Worm (Caenorhabditis elegans) whole organism, L4 larva: ENCODE data around the gene F22B5.6.

Experiments
- F44E2.7 ChIP-seq: fragments of 200-800 bp; sonication (Bioruptor generic); IDR thresholded peaks from 2 replicates; pipeline ENCODE4 v2.1.2; 2022; ENCODE audit warnings: missing genetic modification characterization, missing compliant biosample characterization
- ZK337.2 ChIP-seq: fragments of 200-800 bp; sonication (Bioruptor generic); IDR thresholded peaks from 2 replicates; pipeline ENCODE4 v1.3.6; 2022; ENCODE audit warnings: missing genetic modification reagents, missing genetic modification characterization, missing compliant biosample characterization
- aly-2 ChIP-seq: sonication (generic microtip); optimal IDR thresholded peaks from 2 replicates; lab custom pipeline; 2018; ENCODE audit warnings: missing biosample characterization, missing genetic modification characterization
- ama-1 ChIP-seq: fragments of 150-350 bp; optimal IDR thresholded peaks from 2 replicates; lab custom pipeline; 2014; ENCODE audit warnings: inconsistent platforms, mixed read lengths
- ceh-32 ChIP-seq: sonication (generic microtip); optimal IDR thresholded peaks from 2 replicates; lab custom pipeline; 2016; ENCODE audit warnings: mild to moderate bottlenecking, missing genetic modification characterization, missing compliant biosample characterization; ENCODE audit not compliant: poor library complexity
- ceh-44 ChIP-seq: fragments of 200-800 bp; sonication (Bioruptor generic); IDR thresholded peaks from 2 replicates; pipeline ENCODE4 v1.3.6; 2022; ENCODE audit warnings: missing genetic modification reagents, missing genetic modification characterization, missing compliant biosample characterization
- ceh-62 ChIP-seq: sonication (generic microtip); optimal IDR thresholded peaks from 2 replicates; lab custom pipeline; 2017; ENCODE audit warnings: missing biosample characterization, missing genetic modification characterization
- ceh-82 ChIP-seq: sonication (generic microtip); optimal IDR thresholded peaks from 2 replicates; lab custom pipeline; 2017; ENCODE audit warnings: missing biosample characterization, missing genetic modification characterization
- ces-1 ChIP-seq: fragments of 150-350 bp; sonication (generic microtip); optimal IDR thresholded peaks from 4 replicates; lab custom pipeline; 2014; ENCODE audit warnings: missing biosample characterization, missing genetic modification reagents, missing genetic modification characterization
- daf-16 ChIP-seq, 3 experiments: sonication (generic microtip); optimal IDR thresholded peaks; 2 replicates each; lab custom pipeline; 2016 to 2017; ENCODE audit warnings: missing genetic modification characterization in 3 of 3, missing genetic modification reagents in 3 of 3, mild to moderate bottlenecking in 2 of 3, missing compliant biosample characterization in 2 of 3, missing biosample characterization in 1 of 3, moderate library complexity in 1 of 3
- daf-19 ChIP-seq: fragments of 200-800 bp; sonication (Bioruptor generic); conservative IDR thresholded peaks from 2 replicates; pipeline ENCODE4 v1.3.6; 2022; ENCODE audit warnings: missing genetic modification characterization, missing compliant biosample characterization
- dmd-6 ChIP-seq: fragments of 200-800 bp; sonication (Bioruptor generic); IDR thresholded peaks from 2 replicates; pipeline ENCODE4 v1.3.6; 2022; ENCODE audit warnings: missing genetic modification reagents, missing genetic modification characterization, missing compliant biosample characterization
- dmd-9 ChIP-seq: fragments of 200-800 bp; sonication (Bioruptor generic); IDR thresholded peaks from 2 replicates; pipeline ENCODE4 v1.3.6; 2022; ENCODE audit warnings: missing genetic modification reagents, missing genetic modification characterization, missing compliant biosample characterization
- dpl-1 ChIP-seq: fragments of 150-350 bp; optimal IDR thresholded peaks from 2 replicates; lab custom pipeline; 2014; ENCODE audit warnings: missing biosample characterization, missing genetic modification reagents, missing genetic modification characterization
- duxl-1 ChIP-seq: sonication (generic microtip); optimal IDR thresholded peaks from 2 replicates; lab custom pipeline; 2016; ENCODE audit warnings: mild to moderate bottlenecking, missing genetic modification characterization, moderate library complexity, missing compliant biosample characterization; ENCODE audit not compliant: poor library complexity
- egl-43 ChIP-seq: fragments of 200-800 bp; sonication (Bioruptor generic); IDR thresholded peaks from 2 replicates; pipeline ENCODE4 v1.3.6; 2022; ENCODE audit warnings: missing genetic modification reagents, missing genetic modification characterization, missing compliant biosample characterization
- gei-8 ChIP-seq: fragments of 200-800 bp; sonication (Bioruptor generic); optimal IDR thresholded peaks from 2 replicates; lab custom pipeline; 2018; ENCODE audit warnings: mild to moderate bottlenecking, missing genetic modification characterization, missing compliant biosample characterization
- hif-1 ChIP-seq, 2 experiments: sonication (generic microtip); optimal IDR thresholded peaks; 2 replicates each; lab custom pipeline; 2016 to 2017; ENCODE audit warnings: missing compliant biosample characterization in 2 of 2, missing genetic modification characterization in 2 of 2, missing genetic modification reagents in 2 of 2, missing genotype in 2 of 2, mild to moderate bottlenecking in 1 of 2
- lin-38 ChIP-seq: fragments of 200-800 bp; sonication (Bioruptor generic); IDR thresholded peaks from 2 replicates; pipeline ENCODE4 v1.3.6; 2022; ENCODE audit warnings: missing genetic modification reagents, missing genetic modification characterization, missing compliant biosample characterization
- lsy-2 ChIP-seq, 2 experiments: fragments of 150-350 bp in 1 of 2; sonication (generic microtip) in 1 of 2; optimal IDR thresholded peaks; 2 replicates each; lab custom pipeline; 2014 to 2017; ENCODE audit warnings: missing biosample characterization in 2 of 2, missing genetic modification characterization in 2 of 2
- madf-9 ChIP-seq: fragments of 200-800 bp; sonication (Bioruptor generic); conservative IDR thresholded peaks from 2 replicates; pipeline ENCODE4 v1.3.6; 2022; ENCODE audit warnings: missing genetic modification reagents, missing genetic modification characterization, missing compliant biosample characterization
- mdl-1 ChIP-seq, 2 experiments: fragments of 150-350 bp in 1 of 2; sonication (generic microtip) in 1 of 2; optimal IDR thresholded peaks; 2 replicates each; lab custom pipeline; 2014 to 2017; ENCODE audit warnings: missing biosample characterization in 2 of 2, missing genetic modification characterization in 2 of 2
- mep-1 ChIP-seq: fragments of 150-350 bp; sonication (generic microtip); optimal IDR thresholded peaks from 3 replicates; lab custom pipeline; 2014; ENCODE audit warnings: missing biosample characterization, missing genetic modification characterization
- nhr-102 ChIP-seq: sonication (generic microtip); optimal IDR thresholded peaks from 2 replicates; lab custom pipeline; 2016; ENCODE audit warnings: mild to moderate bottlenecking, missing genetic modification characterization, moderate library complexity, missing compliant biosample characterization
- nhr-48 ChIP-seq: sonication (generic microtip); optimal IDR thresholded peaks from 2 replicates; lab custom pipeline; 2016; ENCODE audit warnings: mild to moderate bottlenecking, missing genetic modification characterization, missing compliant biosample characterization
- nhr-6 ChIP-seq: fragments of 150-350 bp; optimal IDR thresholded peaks from 2 replicates; lab custom pipeline; 2014; ENCODE audit warnings: missing biosample characterization, missing genetic modification characterization
- nhr-76 ChIP-seq: fragments of 150-350 bp; optimal IDR thresholded peaks from 2 replicates; lab custom pipeline; 2014; ENCODE audit warnings: missing biosample characterization, missing genetic modification characterization
- pha-4 ChIP-seq, 2 experiments: fragments of 150-350 bp in 1 of 2; fragments of 200-800 bp in 1 of 2; sonication (Bioruptor generic) in 1 of 2; IDR thresholded peaks in 1 of 2; optimal IDR thresholded peaks in 1 of 2; 2 replicates each; pipeline versions ENCODE4 v1.3.6 to Lab custom; 2014 to 2022; ENCODE audit warnings: missing genetic modification characterization in 2 of 2, missing genetic modification reagents in 2 of 2, missing biosample characterization in 1 of 2, missing compliant biosample characterization in 1 of 2
- sdz-12 ChIP-seq: fragments of 200-800 bp; sonication (Bioruptor generic); optimal IDR thresholded peaks from 2 replicates; lab custom pipeline; 2018; ENCODE audit warnings: mild to moderate bottlenecking, missing genetic modification characterization, missing compliant biosample characterization
- tra-1 ChIP-seq: fragments of 200-800 bp; sonication (Bioruptor generic); IDR thresholded peaks from 2 replicates; pipeline ENCODE4 v1.3.6; 2022; ENCODE audit warnings: missing genetic modification reagents, missing genetic modification characterization, missing compliant biosample characterization
- unc-130 ChIP-seq: sonication (generic microtip); optimal IDR thresholded peaks from 2 replicates; lab custom pipeline; 2016; ENCODE audit warnings: missing genetic modification reagents, missing genetic modification characterization, missing compliant biosample characterization
- unc-62 ChIP-seq, 3 experiments: fragments of 150-350 bp in 1 of 3; sonication (generic microtip); optimal IDR thresholded peaks in 2 of 3; peaks in 1 of 3; 1 replicate in 1 of 3; 2 replicates in 2 of 3; lab custom pipeline; 2014 to 2017; ENCODE audit warnings: missing biosample characterization in 3 of 3, missing genetic modification characterization in 3 of 3, missing genetic modification reagents in 3 of 3, missing genotype in 1 of 3
- zfp-2 ChIP-seq: sonication (generic microtip); optimal IDR thresholded peaks from 2 replicates; lab custom pipeline; 2016; ENCODE audit warnings: mild to moderate bottlenecking, missing genetic modification characterization, missing compliant biosample characterization
- zip-11 ChIP-seq: fragments of 200-800 bp; sonication (Bioruptor generic); IDR thresholded peaks from 2 replicates; pipeline ENCODE4 v1.3.6; 2022; ENCODE audit warnings: missing genetic modification characterization, missing compliant biosample characterization
- ztf-7 ChIP-seq: fragments of 150-350 bp; optimal IDR thresholded peaks from 2 replicates; lab custom pipeline; 2014; ENCODE audit warnings: missing biosample characterization, missing genetic modification characterization

Gene F22B5.6

ce11 chrII:8457438-8457837, 1.4 kb upstream of the F22B5.6 start, which contains the start of gene zyg-9 (continued):
- no peak for TF ChIP-seq pha-4 (GFP tag; IDR thresholded peaks at IDR 0.05; lab: Robert Waterston, UW)
- TF ChIP-seq pha-4 (tag; optimal IDR thresholded peaks at IDR 0.05; lab: Kevin White, UChicago) = no peak
- no peak for TF ChIP-seq unc-62 (GFP tag; optimal IDR thresholded peaks at IDR 0.05 in 1 of 2; lab: Kevin White, UChicago)
- no peak for TF ChIP-seq unc-62 (tag; optimal IDR thresholded peaks at IDR 0.05; lab: Kevin White, UChicago)
- TF ChIP-seq ceh-44 (GFP tag; lab: Robert Waterston, UW) = no peak
- no peak for TF ChIP-seq sdz-12 (GFP tag; lab: Kevin White, UChicago)
- no peak for TF ChIP-seq madf-9 (GFP tag; lab: Robert Waterston, UW)
- TF ChIP-seq gei-8 (GFP tag; lab: Kevin White, UChicago) = no peak
- no peak for TF ChIP-seq dmd-9
- peak in 1 of 2 experiments; percentile 22 for TF ChIP-seq hif-1 (tag; optimal IDR thresholded peaks at IDR 0.05; lab: Kevin White, UChicago)
- no peak for TF ChIP-seq aly-2 (tag; lab: Kevin White, UChicago)
- peak in 1 of 2 experiments; percentile 60 for TF ChIP-seq lsy-2 (tag; optimal IDR thresholded peaks at IDR 0.05; lab: Kevin White, UChicago)
- TF ChIP-seq F44E2.7 (GFP tag; lab: Robert Waterston, UW) = no peak
- TF ChIP-seq mep-1 (tag; lab: Kevin White, UChicago) = peak; percentile 10
- TF ChIP-seq zfp-2 (tag; lab: Kevin White, UChicago) = no peak
- no peak for TF ChIP-seq ZK337.2 (GFP tag; lab: Robert Waterston, UW)
- TF ChIP-seq nhr-102 = no peak
- no peak for TF ChIP-seq daf-19 (GFP tag; lab: Robert Waterston, UW)
- TF ChIP-seq dmd-6 (GFP tag; lab: Robert Waterston, UW) = no peak
- TF ChIP-seq ceh-82 (tag; lab: Kevin White, UChicago) = no peak
- no peak for TF ChIP-seq mdl-1 (tag; optimal IDR thresholded peaks at IDR 0.05; lab: Kevin White, UChicago)
- TF ChIP-seq ceh-62 (tag; lab: Kevin White, UChicago) = no peak
- peak; percentile 28; the same call in 1 of the 2 replicates for TF ChIP-seq egl-43 (GFP tag; lab: Robert Waterston, UW)
- TF ChIP-seq tra-1 (GFP tag; lab: Robert Waterston, UW) = no peak
- TF ChIP-seq daf-16 (GFP tag; optimal IDR thresholded peaks at IDR 0.05; lab: Kevin White, UChicago) = no peak
- no peak for TF ChIP-seq daf-16 (tag; optimal IDR thresholded peaks at IDR 0.05; lab: Kevin White, UChicago)
- TF ChIP-seq ama-1 (lab: Kevin White, UChicago) = no peak
- no peak for TF ChIP-seq zip-11
- no peak for TF ChIP-seq nhr-48
- no peak for TF ChIP-seq ceh-32 (tag; lab: Kevin White, UChicago)

- TF ChIP-seq lin-38 (GFP tag; lab: Robert Waterston, UW) = 0 out of 2 replicates have a peak, but pooled peaks have one; percentile 22
- TF ChIP-seq unc-62 (GFP tag; optimal IDR thresholded peaks at IDR 0.05 in 1 of 2; lab: Kevin White, UChicago) = no peak
- no peak for TF ChIP-seq unc-62 (tag; optimal IDR thresholded peaks at IDR 0.05; lab: Kevin White, UChicago)
- TF ChIP-seq dpl-1 (GFP tag; lab: Kevin White, UChicago) = peak; percentile 13
- TF ChIP-seq duxl-1 (tag; lab: Kevin White, UChicago) = no peak
- peak; percentile 21 for TF ChIP-seq unc-130 (GFP tag; lab: Kevin White, UChicago)
- no peak for TF ChIP-seq nhr-6 (tag; lab: Kevin White, UChicago)
- TF ChIP-seq, all 104 proteins: peak for 3
Measured at ce11 chrII:8456681-8457389, 841 bp upstream of the F22B5.6 start.

ce11 chrII:8454513-8454912, 1.5 kb downstream of the F22B5.6 start, which contains the start of gene F22B5.5:
TSS of gene F22B5.5 (minus strand) at chrII:8454613.
- TF ChIP-seq ztf-7 = no peak
- TF ChIP-seq daf-19 (GFP tag; lab: Robert Waterston, UW) = no peak
- no peak for TF ChIP-seq nhr-76 (tag; lab: Kevin White, UChicago)
- TF ChIP-seq egl-43 (GFP tag; lab: Robert Waterston, UW) = no peak
- TF ChIP-seq ces-1 (GFP tag; lab: Kevin White, UChicago) = no peak
